Worm (Caenorhabditis elegans): ENCODE data around the gene C12D8.9.

ce11 chrV:10277579-10277978 is 34.6 kb upstream of the C12D8.9 start, which contains the start of gene lys-1:
- no peak for TF ChIP-seq nhr-12 (tag; optimal IDR thresholded peaks at IDR 0.05)
- no peak for TF ChIP-seq snpc-4 (tag; optimal IDR thresholded peaks at IDR 0.05)
- no peak for TF ChIP-seq ceh-83 (GFP tag; optimal IDR thresholded peaks at IDR 0.05)
- TF ChIP-seq unc-62 (GFP tag; optimal IDR thresholded peaks at IDR 0.05) = no peak
- TF ChIP-seq lsy-2 (tag; optimal IDR thresholded peaks at IDR 0.05) = no peak
- no peak for TF ChIP-seq elt-1 (tag; optimal IDR thresholded peaks at IDR 0.05; ENCODE audit: borderline replicate concordance, insufficient read depth)
- no peak for TF ChIP-seq nhr-237 (tag; optimal IDR thresholded peaks at IDR 0.05)
- no peak for TF ChIP-seq mep-1 (tag; optimal IDR thresholded peaks at IDR 0.05)
- TF ChIP-seq bed-3 (GFP tag; optimal IDR thresholded peaks at IDR 0.05) = no peak
- TF ChIP-seq tbx-8 (GFP tag; optimal IDR thresholded peaks at IDR 0.05) = no peak
- TF ChIP-seq mab-5 (tag; optimal IDR thresholded peaks at IDR 0.05) = no peak
- no peak for TF ChIP-seq lin-13 (tag; optimal IDR thresholded peaks at IDR 0.05)
- no peak for TF ChIP-seq elt-3 (tag; optimal IDR thresholded peaks at IDR 0.05)
- no peak for TF ChIP-seq ztf-11 (tag; optimal IDR thresholded peaks at IDR 0.05)

Data from whole organism, mixed stage, embryonic.